Fruit fly (Drosophila melanogaster) whole organism, wandering third instar larva: ENCODE results near the gene mTerf3.

Experiments
- Abd-B ChIP-seq: fragments of >200 bp; optimal IDR thresholded peaks from 2 replicates; lab custom pipeline; 2017; ENCODE audit warnings: missing biosample characterization, missing genetic modification characterization
- CG32264 ChIP-seq: fragments of 200-800 bp; sonication (Bioruptor generic); optimal IDR thresholded peaks from 2 replicates; lab custom pipeline; 2016; ENCODE audit warnings: missing biosample characterization, missing genetic modification characterization
- CG9705 ChIP-seq: fragments of 200-800 bp; sonication (Bioruptor generic); optimal IDR thresholded peaks from 2 replicates; lab custom pipeline; 2018; ENCODE audit warnings: missing biosample characterization, mild to moderate bottlenecking, missing genetic modification characterization
- CrebA ChIP-seq: fragments of 200-800 bp; sonication (Bioruptor generic); optimal IDR thresholded peaks from 2 replicates; lab custom pipeline; 2016; ENCODE audit warnings: missing biosample characterization, mild to moderate bottlenecking, missing genetic modification characterization, borderline replicate concordance
- Dfd ChIP-seq: fragments of >200 bp; optimal IDR thresholded peaks from 2 replicates; lab custom pipeline; 2017; ENCODE audit warnings: missing biosample characterization, missing genetic modification characterization
- Dif ChIP-seq: fragments of 200-275, 200-300 bp; sonication (Bioruptor generic); optimal IDR thresholded peaks from 2 replicates; lab custom pipeline; 2018; ENCODE audit warnings: missing biosample characterization, missing genetic modification characterization; ENCODE audit not compliant: partially characterized antibody
- GATAd ChIP-seq: sonication (Bioruptor generic); optimal IDR thresholded peaks from 2 replicates; lab custom pipeline; 2016; ENCODE audit warnings: missing biosample characterization, missing genetic modification characterization
- HLH106 ChIP-seq: fragments of 200-800 bp; optimal IDR thresholded peaks from 3 replicates; lab custom pipeline; 2019; ENCODE audit warnings: missing biosample characterization, mild to moderate bottlenecking, missing genetic modification characterization, moderate library complexity
- Hnf4 ChIP-seq: fragments of 200-800 bp; sonication (Bioruptor generic); optimal IDR thresholded peaks from 2 replicates; lab custom pipeline; 2016; ENCODE audit warnings: missing biosample characterization, mild to moderate bottlenecking, missing genetic modification characterization
- Hr78 ChIP-seq: fragments of >200 bp; optimal IDR thresholded peaks from 2 replicates; lab custom pipeline; 2017; ENCODE audit warnings: missing biosample characterization, missing genetic modification characterization
- Hr83 ChIP-seq: fragments of 200-300 bp; sonication (Bioruptor generic); optimal IDR thresholded peaks from 2 replicates; lab custom pipeline; 2016; ENCODE audit warnings: missing biosample characterization, mild to moderate bottlenecking, missing genetic modification characterization, moderate library complexity; ENCODE audit not compliant: poor library complexity, severe bottlenecking
- Jra ChIP-seq: sonication (Bioruptor generic); optimal IDR thresholded peaks from 2 replicates; lab custom pipeline; 2016; ENCODE audit warnings: missing biosample characterization, missing genetic modification characterization
- Mio ChIP-seq: sonication (Bioruptor generic); optimal IDR thresholded peaks from 2 replicates; lab custom pipeline; 2016; ENCODE audit warnings: missing biosample characterization, missing genetic modification characterization
- Myc ChIP-seq: fragments of >200 bp; optimal IDR thresholded peaks from 2 replicates; lab custom pipeline; 2017
- N ChIP-seq: fragments of >200 bp; optimal IDR thresholded peaks from 2 replicates; lab custom pipeline; 2018; ENCODE audit warnings: missing biosample characterization, missing external identifiers, missing genetic modification characterization
- OdsH ChIP-seq: fragments of 200-800 bp; sonication (Bioruptor generic); optimal IDR thresholded peaks from 2 replicates; lab custom pipeline; 2016; ENCODE audit warnings: missing biosample characterization, mild to moderate bottlenecking, missing genetic modification characterization
- Rel ChIP-seq, 2 experiments: fragments of 200-800 bp; sonication (Bioruptor generic) in 1 of 2; optimal IDR thresholded peaks; 2 replicates in 1 of 2; 3 replicates in 1 of 2; lab custom pipeline; 2016 to 2019; ENCODE audit warnings: mild to moderate bottlenecking in 2 of 2, missing biosample characterization in 2 of 2, missing genetic modification characterization in 2 of 2, moderate library complexity in 1 of 2
- Sp1 ChIP-seq: fragments of 200-800 bp; sonication (Bioruptor generic); optimal IDR thresholded peaks from 3 replicates; lab custom pipeline; 2019; ENCODE audit warnings: missing biosample characterization, mild to moderate bottlenecking, missing genetic modification characterization, moderate library complexity
- Vsx2 ChIP-seq: fragments of 200-300, 225-300 bp; sonication (Bioruptor generic); optimal IDR thresholded peaks from 2 replicates; lab custom pipeline; 2018; ENCODE audit warnings: missing biosample characterization, missing genetic modification characterization; ENCODE audit not compliant: partially characterized antibody
- br ChIP-seq: fragments of 200-800 bp; sonication (Bioruptor generic); optimal IDR thresholded peaks from 2 replicates; lab custom pipeline; 2016; ENCODE audit warnings: missing biosample characterization, missing genetic modification characterization
- brk ChIP-seq: fragments of 200-800 bp; sonication (Bioruptor generic); optimal IDR thresholded peaks from 2 replicates; lab custom pipeline; 2016; ENCODE audit warnings: missing biosample characterization, mild to moderate bottlenecking, missing genetic modification characterization
- dl ChIP-seq, 2 experiments: fragments of 175-275, 200-275 bp in 1 of 2; fragments of 200-275 bp in 1 of 2; sonication (Bioruptor generic); optimal IDR thresholded peaks; lab custom pipeline; 2018; ENCODE audit warnings: mild to moderate bottlenecking in 2 of 2, missing biosample characterization in 2 of 2, missing genetic modification characterization in 2 of 2, moderate library complexity in 2 of 2; ENCODE audit not compliant: partially characterized antibody in 2 of 2, insufficient read depth in 1 of 2
- dmrt93B ChIP-seq: fragments of 200-800 bp; sonication (Bioruptor generic); optimal IDR thresholded peaks from 2 replicates; lab custom pipeline; 2018; ENCODE audit warnings: missing biosample characterization, mild to moderate bottlenecking, missing genetic modification characterization
- dsf ChIP-seq: sonication (Bioruptor generic); optimal IDR thresholded peaks from 2 replicates; lab custom pipeline; 2016; ENCODE audit warnings: missing biosample characterization, missing genetic modification characterization, borderline replicate concordance
- ey ChIP-seq: fragments of 200-800 bp; sonication (Bioruptor generic); optimal IDR thresholded peaks from 2 replicates; lab custom pipeline; 2016; ENCODE audit warnings: missing biosample characterization, missing genetic modification characterization
- foxo ChIP-seq, 2 experiments: fragments of 200-800 bp; sonication (Bioruptor generic); optimal IDR thresholded peaks; 2 replicates in 1 of 2; 3 replicates in 1 of 2; lab custom pipeline; 2016 to 2017; ENCODE audit warnings: missing biosample characterization in 2 of 2, missing genetic modification characterization in 2 of 2
- fru ChIP-seq: fragments of 200-800 bp; sonication (Bioruptor generic); optimal IDR thresholded peaks from 3 replicates; lab custom pipeline; 2016; ENCODE audit warnings: missing biosample characterization, mild to moderate bottlenecking, missing genetic modification characterization
- h ChIP-seq: fragments of 200-800 bp; sonication (Bioruptor generic); optimal IDR thresholded peaks from 3 replicates; lab custom pipeline; 2016; ENCODE audit warnings: missing biosample characterization, mild to moderate bottlenecking, missing genetic modification characterization
- jim ChIP-seq: fragments of 175-275, 200-325 bp; sonication (Bioruptor generic); optimal IDR thresholded peaks from 2 replicates; lab custom pipeline; 2016; ENCODE audit warnings: missing biosample characterization, mild to moderate bottlenecking, missing genetic modification characterization
- lola ChIP-seq: fragments of >200 bp; optimal IDR thresholded peaks from 2 replicates; lab custom pipeline; 2017; ENCODE audit warnings: missing biosample characterization, missing genetic modification characterization
- pan ChIP-seq: fragments of >200 bp; optimal IDR thresholded peaks from 2 replicates; lab custom pipeline; 2017
- psq ChIP-seq: fragments of 200-800 bp; sonication (Bioruptor generic); optimal IDR thresholded peaks from 3 replicates; lab custom pipeline; 2017; ENCODE audit warnings: missing biosample characterization, mild to moderate bottlenecking, missing genetic modification characterization, moderate library complexity
- rgr ChIP-seq: fragments of 200-800 bp; sonication (Bioruptor generic); optimal IDR thresholded peaks from 3 replicates; lab custom pipeline; 2016; ENCODE audit warnings: missing biosample characterization, mild to moderate bottlenecking, missing genetic modification characterization
- sage ChIP-seq: fragments of 200-800 bp; sonication (Bioruptor generic); optimal IDR thresholded peaks from 2 replicates; lab custom pipeline; 2016; ENCODE audit warnings: missing biosample characterization, mild to moderate bottlenecking, missing genetic modification characterization
- sv ChIP-seq: fragments of 200-800 bp; sonication (Bioruptor generic); optimal IDR thresholded peaks from 3 replicates; lab custom pipeline; 2016; ENCODE audit warnings: missing biosample characterization, missing genetic modification characterization
- tai ChIP-seq: sonication (Bioruptor generic); optimal IDR thresholded peaks from 2 replicates; lab custom pipeline; 2016; ENCODE audit warnings: missing biosample characterization, missing genetic modification characterization
- usp ChIP-seq: fragments of >200 bp; optimal IDR thresholded peaks from 2 replicates; lab custom pipeline; 2017; ENCODE audit warnings: missing biosample characterization, missing genetic modification characterization
- woc ChIP-seq: sonication (Bioruptor generic); optimal IDR thresholded peaks from 2 replicates; lab custom pipeline; 2016; ENCODE audit warnings: missing biosample characterization, mild to moderate bottlenecking, missing genetic modification characterization

mTerf3 gene

DNA sequence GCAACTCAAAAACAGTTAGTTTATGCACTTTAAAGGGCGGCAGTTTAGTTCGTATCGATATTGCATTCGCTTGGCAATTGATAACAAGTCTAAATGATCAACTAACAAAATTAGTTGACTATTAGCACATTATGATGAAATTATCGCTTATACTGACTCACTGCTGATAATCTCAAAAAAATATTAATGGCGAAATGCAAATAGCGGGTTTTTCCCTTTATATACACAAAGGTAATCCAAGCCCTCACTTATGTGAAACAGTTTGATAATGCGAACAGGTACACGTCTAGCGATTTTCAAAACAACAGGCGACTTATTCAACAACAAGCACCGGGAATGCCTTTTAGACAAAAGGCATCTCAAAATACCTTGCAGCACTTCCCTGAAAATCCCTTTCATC lies 6.5 kb downstream of the mTerf3 start:
- TF ChIP-seq CG32264 (GFP tag; lab: Kevin White, UChicago) (no peak), Rel (GFP tag; optimal IDR thresholded peaks at IDR 0.05; lab: Kevin White, UChicago) (no peak), Rel (tag; optimal IDR thresholded peaks at IDR 0.05; lab: Kevin White, UChicago) (peak; percentile 97)

dm6 chr3L:20511499-20512108 lies 9.0 kb downstream of the mTerf3 start:
- TF ChIP-seq fru (GFP tag; lab: Kevin White, UChicago) (no peak), tai (GFP tag; lab: Kevin White, UChicago) (no peak), dsf (GFP tag; lab: Kevin White, UChicago) (no peak), Hr83 (no peak), pan (lab: Kevin White, UChicago) (no peak), h (no peak), CrebA (GFP tag; lab: Kevin White, UChicago) (no peak)
- TF ChIP-seq, all 38 proteins: peak for 0

dm6 chr3L:20509121-20509934 lies 11.2 kb downstream of the mTerf3 start:
- TF ChIP-seq Myc (lab: Kevin White, UChicago) (no peak), tai (GFP tag; lab: Kevin White, UChicago) (peak; percentile 69), dl (GFP tag; optimal IDR thresholded peaks at IDR 0.05; lab: Kevin White, UChicago; ENCODE audit: insufficient read depth in 1 of 2, partially characterized antibody in 2 of 2) (peak in 1 of 2 experiments; percentile 60), Dfd (GFP tag; lab: Kevin White, UChicago) (no peak), foxo (GFP tag; optimal IDR thresholded peaks at IDR 0.05; lab: Kevin White, UChicago) (peak in 1 of 2 experiments; percentile 86), jim (no peak), lola (GFP tag; lab: Kevin White, UChicago) (no peak), OdsH (GFP tag; lab: Kevin White, UChicago) (peak; percentile 81), Hr83 (no peak), Dif (GFP tag; lab: Kevin White, UChicago) (peak; percentile 51), GATAd (GFP tag; lab: Kevin White, UChicago) (no peak), Jra (GFP tag; lab: Kevin White, UChicago) (peak; percentile 67), Hr78 (no peak), N (GFP tag; lab: Kevin White, UChicago) (no peak), CG9705 (GFP tag; lab: Kevin White, UChicago) (peak; percentile 63), HLH106 (peak; percentile 77), woc (GFP tag; lab: Kevin White, UChicago) (peak; percentile 96), Rel (GFP tag; optimal IDR thresholded peaks at IDR 0.05; lab: Kevin White, UChicago) (peak; percentile 31), Rel (tag; optimal IDR thresholded peaks at IDR 0.05; lab: Kevin White, UChicago) (peak; percentile 21), usp (GFP tag; lab: Kevin White, UChicago) (no peak), Sp1 (peak; percentile 87), Hnf4 (GFP tag; lab: Kevin White, UChicago) (peak; percentile 60), dsf (GFP tag; lab: Kevin White, UChicago) (no peak), Vsx2 (no peak), brk (GFP tag; lab: Kevin White, UChicago) (peak; percentile 23), ey (GFP tag; lab: Kevin White, UChicago) (peak; percentile 85), h (peak; percentile 83), pan (lab: Kevin White, UChicago) (no peak), CrebA (GFP tag; lab: Kevin White, UChicago) (no peak), sv (GFP tag; lab: Kevin White, UChicago) (peak; percentile 70), psq (GFP tag; lab: Kevin White, UChicago) (peak; percentile 89), rgr (peak; percentile 75), Abd-B (GFP tag; lab: Kevin White, UChicago) (no peak), sage (GFP tag; lab: Kevin White, UChicago) (peak; percentile 18), fru (GFP tag; lab: Kevin White, UChicago) (peak; percentile 87), Mio (GFP tag; lab: Kevin White, UChicago) (no peak), br (peak; percentile 83), dmrt93B (GFP tag; lab: Kevin White, UChicago) (peak; percentile 61), CG32264 (GFP tag; lab: Kevin White, UChicago) (peak; percentile 49)
